Worm (Caenorhabditis elegans) whole organism, early embryonic: ENCODE measurements around the gene F02D8.9.

Source experiments
- B0310.2 ChIP-seq: sonication (generic microtip); optimal IDR thresholded peaks from 2 replicates; lab custom pipeline; 2016; ENCODE audit warnings: mild to moderate bottlenecking, missing genetic modification characterization, missing compliant biosample characterization
- ama-1 ChIP-seq: fragments of 150-350 bp; optimal IDR thresholded peaks from 2 replicates; lab custom pipeline; 2014
- ets-7 ChIP-seq: sonication (generic microtip); optimal IDR thresholded peaks from 2 replicates; lab custom pipeline; 2016; ENCODE audit warnings: missing genotype, missing genetic modification characterization, missing compliant biosample characterization
- flt-1 ChIP-seq: fragments of 200-800 bp; sonication (Bioruptor generic); IDR thresholded peaks from 2 replicates; pipeline ENCODE4 v1.3.6; 2022; ENCODE audit warnings: missing genetic modification characterization, missing compliant biosample characterization
- hmg-4 ChIP-seq: fragments of 200-800 bp; sonication (Bioruptor generic); optimal IDR thresholded peaks from 2 replicates; lab custom pipeline; 2018; ENCODE audit warnings: mild to moderate bottlenecking, missing genetic modification characterization, missing compliant biosample characterization
- scrt-1 ChIP-seq: fragments of 200-800 bp; sonication (Bioruptor generic); IDR thresholded peaks from 2 replicates; pipeline ENCODE4 v1.3.6; 2022; ENCODE audit warnings: missing genetic modification characterization, missing compliant biosample characterization
- sea-1 ChIP-seq: fragments of 200-800 bp; sonication (Bioruptor generic); conservative IDR thresholded peaks from 2 replicates; pipeline ENCODE4 v1.3.6; 2022; ENCODE audit warnings: missing genetic modification characterization, missing compliant biosample characterization
- tbx-11 ChIP-seq: fragments of 200-800 bp; sonication (Bioruptor generic); IDR thresholded peaks from 2 replicates; pipeline ENCODE4 v1.3.6; 2022; ENCODE audit warnings: missing genetic modification characterization, missing compliant biosample characterization
- tbx-37 ChIP-seq: fragments of 200-800 bp; sonication (Bioruptor generic); conservative IDR thresholded peaks from 2 replicates; pipeline ENCODE4 v1.3.6; 2022; ENCODE audit warnings: missing genetic modification reagents, missing genetic modification characterization, missing compliant biosample characterization

- TF ChIP-seq hmg-4 (GFP tag; lab: Kevin White, UChicago), result no peak
- no peak for TF ChIP-seq tbx-37 (GFP tag; lab: Robert Waterston, UW)
- no peak for TF ChIP-seq flt-1 (GFP tag; lab: Robert Waterston, UW)
- TF ChIP-seq ama-1 (lab: Kevin White, UChicago), result peak; percentile 33
- no peak for TF ChIP-seq sea-1 (GFP tag; lab: Robert Waterston, UW)
- no peak for TF ChIP-seq ets-7 (tag; lab: Kevin White, UChicago)
- TF ChIP-seq B0310.2, result no peak
- TF ChIP-seq tbx-11 (GFP tag; lab: Robert Waterston, UW), result no peak
- no peak for TF ChIP-seq scrt-1
Observed at ce11 chrV:15000055-15000704, 44.6 kb upstream of the F02D8.9 start, which contains the start of gene rps-16.
